Fruit fly (Drosophila melanogaster) whole organism, embryonic: ENCODE measurements around the gene CG9444.

Source experiments
- Asciz ChIP-seq: fragments of 200-800 bp; sonication (Bioruptor generic); optimal IDR thresholded peaks from 2 replicates; lab custom pipeline; 2017; ENCODE audit warnings: missing biosample characterization, mild to moderate bottlenecking, missing genetic modification characterization, missing genetic modification reagents
- CG10979 ChIP-seq: fragments of 200-800 bp; sonication (Bioruptor generic); optimal IDR thresholded peaks from 2 replicates; lab custom pipeline; 2018; ENCODE audit warnings: missing biosample characterization, mild to moderate bottlenecking, missing genetic modification characterization, moderate library complexity
- CG13775 ChIP-seq: fragments of 200-800 bp; sonication (Bioruptor generic); optimal IDR thresholded peaks from 3 replicates; lab custom pipeline; 2017; ENCODE audit warnings: missing biosample characterization, mild to moderate bottlenecking, missing genetic modification characterization
- CG14441 ChIP-seq: fragments of 200-800 bp; sonication (Bioruptor generic); IDR thresholded peaks from 2 replicates; pipeline ENCODE4 v1.3.6; 2022; ENCODE audit warnings: missing biosample characterization, missing genetic modification characterization
- CG1647 ChIP-seq: fragments of 200-800 bp; sonication (Bioruptor generic); optimal IDR thresholded peaks from 3 replicates; lab custom pipeline; 2016; ENCODE audit warnings: missing biosample characterization, missing genetic modification characterization
- CG17829 ChIP-seq: fragments of 200-800 bp; optimal IDR thresholded peaks from 2 replicates; lab custom pipeline; 2019; ENCODE audit warnings: missing biosample characterization, mild to moderate bottlenecking, missing genetic modification characterization, moderate library complexity
- CG18476 ChIP-seq: fragments of 200-800 bp; sonication (Bioruptor generic); optimal IDR thresholded peaks from 2 replicates; lab custom pipeline; 2016; ENCODE audit warnings: missing biosample characterization, mild to moderate bottlenecking, missing genetic modification characterization
- CG18764 ChIP-seq: fragments of 200-800 bp; sonication (Bioruptor generic); optimal IDR thresholded peaks from 3 replicates; lab custom pipeline; 2016; ENCODE audit warnings: missing biosample characterization, missing genetic modification characterization
- CG31224 ChIP-seq: fragments of 200-800 bp; sonication (Bioruptor generic); IDR thresholded peaks from 2 replicates; pipeline ENCODE4 v1.3.6; 2022; ENCODE audit warnings: missing biosample characterization, missing genetic modification characterization
- CG33213 ChIP-seq: fragments of 200-800 bp; sonication (Bioruptor generic); optimal IDR thresholded peaks from 3 replicates; lab custom pipeline; 2016; ENCODE audit warnings: missing biosample characterization, missing genetic modification characterization
- CG3726 ChIP-seq: fragments of 200-800 bp; sonication (Bioruptor generic); IDR thresholded peaks from 3 replicates; pipeline ENCODE4, ENCODE4 v1.3.6; 2022; ENCODE audit warnings: missing biosample characterization, missing genetic modification characterization
- CG3995 ChIP-seq: fragments of 200-800 bp; sonication (Bioruptor generic); optimal IDR thresholded peaks from 3 replicates; lab custom pipeline; 2016; ENCODE audit warnings: missing biosample characterization, missing genetic modification characterization
- CG4617 ChIP-seq: fragments of 200-800 bp; sonication (Bioruptor generic); optimal IDR thresholded peaks from 3 replicates; lab custom pipeline; 2016; ENCODE audit warnings: missing biosample characterization, missing genetic modification characterization, borderline replicate concordance
- CG8089 ChIP-seq: fragments of 200-800 bp; sonication (Bioruptor generic); optimal IDR thresholded peaks from 3 replicates; lab custom pipeline; 2016; ENCODE audit warnings: missing biosample characterization, missing genetic modification characterization
- CG9609 ChIP-seq: fragments of 200-800 bp; sonication (Bioruptor generic); optimal IDR thresholded peaks from 3 replicates; lab custom pipeline; 2016; ENCODE audit warnings: missing biosample characterization, missing genetic modification characterization
- CHES-1-like ChIP-seq: fragments of 200-800 bp; sonication (Bioruptor generic); optimal IDR thresholded peaks from 2 replicates; lab custom pipeline; 2016; ENCODE audit warnings: missing biosample characterization, missing genetic modification characterization
- Camta ChIP-seq: fragments of 200-800 bp; sonication (Bioruptor generic); optimal IDR thresholded peaks from 2 replicates; lab custom pipeline; 2016; ENCODE audit warnings: missing biosample characterization, missing genetic modification characterization
- CkIIα-i1 ChIP-seq: fragments of 200-800 bp; sonication (Bioruptor generic); IDR thresholded peaks from 2 replicates; pipeline ENCODE4 v1.3.6; 2022; ENCODE audit warnings: missing biosample characterization, missing genetic modification characterization
- D19B ChIP-seq: fragments of 200-800 bp; sonication (Bioruptor generic); optimal IDR thresholded peaks from 2 replicates; lab custom pipeline; 2017; ENCODE audit warnings: missing biosample characterization, mild to moderate bottlenecking, missing genetic modification characterization
- Ets97D ChIP-seq: fragments of 200-800 bp; sonication (Bioruptor generic); optimal IDR thresholded peaks from 3 replicates; lab custom pipeline; 2016; ENCODE audit warnings: missing biosample characterization, missing genetic modification characterization
- HLH54F ChIP-seq: fragments of 200-800 bp; sonication (Bioruptor generic); optimal IDR thresholded peaks from 3 replicates; lab custom pipeline; 2016; ENCODE audit warnings: missing biosample characterization, missing genetic modification characterization
- Hsf ChIP-seq: fragments of 200-800 bp; sonication (Bioruptor generic); optimal IDR thresholded peaks from 3 replicates; lab custom pipeline; 2016; ENCODE audit warnings: missing biosample characterization, missing genetic modification characterization
- NC2α ChIP-seq: fragments of 200-800 bp; sonication (Bioruptor generic); optimal IDR thresholded peaks from 2 replicates; lab custom pipeline; 2016; ENCODE audit warnings: missing biosample characterization, missing genetic modification characterization
- Nf-YB ChIP-seq: fragments of 200-800 bp; sonication (Bioruptor generic); optimal IDR thresholded peaks from 3 replicates; lab custom pipeline; 2019; ENCODE audit warnings: missing biosample characterization, mild to moderate bottlenecking, missing genetic modification characterization, moderate library complexity
- NfI ChIP-seq: fragments of 200-800 bp; sonication (Bioruptor generic); optimal IDR thresholded peaks from 3 replicates; lab custom pipeline; 2018; ENCODE audit warnings: missing biosample characterization, mild to moderate bottlenecking, missing genetic modification characterization, moderate library complexity
- Scr ChIP-seq: fragments of 200-800 bp; sonication (Bioruptor generic); IDR thresholded peaks from 2 replicates; pipeline ENCODE4 v1.3.6; 2022; ENCODE audit warnings: missing biosample characterization, missing genetic modification characterization; ENCODE audit not compliant: partially characterized antibody
- Sry-δ ChIP-seq: fragments of 200-800 bp; sonication (Bioruptor generic); optimal IDR thresholded peaks from 2 replicates; lab custom pipeline; 2016; ENCODE audit warnings: missing biosample characterization, missing genetic modification characterization
- Tbp ChIP-seq: fragments of >200 bp; optimal IDR thresholded peaks from 2 replicates; lab custom pipeline; 2018; ENCODE audit warnings: missing biosample characterization, missing genetic modification characterization
- btn ChIP-seq: fragments of 200-800 bp; sonication (Bioruptor generic); optimal IDR thresholded peaks from 2 replicates; lab custom pipeline; 2016; ENCODE audit warnings: missing biosample characterization, missing genetic modification characterization
- cad ChIP-seq: fragments of >200 bp; optimal IDR thresholded peaks from 2 replicates; lab custom pipeline; 2017; ENCODE audit warnings: missing biosample characterization, missing genetic modification characterization
- cg ChIP-seq: fragments of 200-800 bp; sonication (Bioruptor generic); optimal IDR thresholded peaks from 3 replicates; lab custom pipeline; 2019; ENCODE audit warnings: missing biosample characterization, mild to moderate bottlenecking, missing genetic modification characterization, moderate library complexity
- dimm ChIP-seq: fragments of 200-800 bp; sonication (Bioruptor generic); IDR thresholded peaks from 2 replicates; pipeline ENCODE4 v1.3.6; 2022; ENCODE audit warnings: missing biosample characterization, missing genetic modification characterization
- ewg ChIP-seq: fragments of 200-800 bp; sonication (Bioruptor generic); optimal IDR thresholded peaks from 3 replicates; lab custom pipeline; 2017; ENCODE audit warnings: mild to moderate bottlenecking, missing biosample characterization, missing genetic modification reagents, missing genetic modification characterization
- eyg ChIP-seq: fragments of 200-800 bp; sonication (Bioruptor generic); optimal IDR thresholded peaks from 3 replicates; lab custom pipeline; 2016; ENCODE audit warnings: missing biosample characterization, missing genetic modification characterization
- fd102C ChIP-seq: fragments of 200-800 bp; sonication (Bioruptor generic); optimal IDR thresholded peaks from 2 replicates; lab custom pipeline; 2018; ENCODE audit warnings: missing biosample characterization, mild to moderate bottlenecking, missing genetic modification characterization, moderate library complexity
- fd3F ChIP-seq: fragments of 200-800 bp; sonication (Bioruptor generic); optimal IDR thresholded peaks from 2 replicates; lab custom pipeline; 2018; ENCODE audit warnings: missing biosample characterization, mild to moderate bottlenecking, missing genetic modification characterization, moderate library complexity
- ftz-f1 ChIP-seq: fragments of 200-800 bp; sonication (Bioruptor generic); optimal IDR thresholded peaks from 2 replicates; lab custom pipeline; 2016; ENCODE audit warnings: missing biosample characterization, missing genetic modification characterization
- fu2 ChIP-seq: fragments of 200-800 bp; sonication (Bioruptor generic); optimal IDR thresholded peaks from 2 replicates; lab custom pipeline; 2016; ENCODE audit warnings: missing biosample characterization, missing genetic modification characterization
- gfzf ChIP-seq: fragments of 200-800 bp; sonication (Bioruptor generic); optimal IDR thresholded peaks from 2 replicates; lab custom pipeline; 2016; ENCODE audit warnings: missing biosample characterization, mild to moderate bottlenecking, missing genetic modification characterization, moderate library complexity
- hkb ChIP-seq, 2 experiments: fragments of 200-800 bp in 1 of 2; fragments of >200 bp in 1 of 2; sonication (Bioruptor generic) in 1 of 2; IDR thresholded peaks in 1 of 2; optimal IDR thresholded peaks in 1 of 2; 2 replicates each; pipeline versions ENCODE4 v1.3.6 to Lab custom; 2017 to 2022; ENCODE audit warnings: missing biosample characterization in 1 of 2, missing genetic modification characterization in 1 of 2
- kah ChIP-seq: fragments of 200-800 bp; sonication (Bioruptor generic); optimal IDR thresholded peaks from 2 replicates; lab custom pipeline; 2018; ENCODE audit warnings: missing biosample characterization, mild to moderate bottlenecking, missing genetic modification characterization
- lilli ChIP-seq: fragments of 200-800 bp; sonication (Bioruptor generic); optimal IDR thresholded peaks from 3 replicates; lab custom pipeline; 2016; ENCODE audit warnings: missing biosample characterization, missing genetic modification characterization
- mam ChIP-seq: fragments of 200-800 bp; sonication (Bioruptor generic); optimal IDR thresholded peaks from 3 replicates; lab custom pipeline; 2016; ENCODE audit warnings: missing biosample characterization, missing genetic modification characterization
- peb ChIP-seq: fragments of 200-800 bp; sonication (Bioruptor generic); IDR thresholded peaks from 2 replicates; pipeline ENCODE4 v1.3.6; 2022; ENCODE audit warnings: missing biosample characterization, missing genetic modification characterization
- pho ChIP-seq: fragments of 200-800 bp; sonication (Bioruptor generic); optimal IDR thresholded peaks from 2 replicates; lab custom pipeline; 2016; ENCODE audit warnings: missing biosample characterization, missing genetic modification characterization
- repo ChIP-seq: fragments of 200-800 bp; sonication (Bioruptor generic); optimal IDR thresholded peaks from 2 replicates; lab custom pipeline; 2016; ENCODE audit warnings: missing biosample characterization, missing genetic modification characterization
- sisA ChIP-seq: fragments of 200-800 bp; sonication (Bioruptor generic); IDR thresholded peaks from 2 replicates; pipeline ENCODE4 v1.3.6; 2022; ENCODE audit warnings: missing biosample characterization, missing genetic modification characterization
- slou ChIP-seq: fragments of 200-800 bp; sonication (Bioruptor generic); optimal IDR thresholded peaks from 3 replicates; lab custom pipeline; 2016; ENCODE audit warnings: missing biosample characterization, missing genetic modification characterization
- trh ChIP-seq: fragments of 200-800 bp; sonication (Bioruptor generic); optimal IDR thresholded peaks from 2 replicates; lab custom pipeline; 2016; ENCODE audit warnings: missing biosample characterization, missing genetic modification characterization
- vfl ChIP-seq: fragments of 200-800 bp; sonication (Bioruptor generic); optimal IDR thresholded peaks from 2 replicates; lab custom pipeline; 2016; ENCODE audit warnings: missing biosample characterization, missing genetic modification characterization
- zen2 ChIP-seq: fragments of 200-800 bp; sonication (Bioruptor generic); IDR thresholded peaks from 3 replicates; pipeline ENCODE4 v1.3.6; 2022; ENCODE audit warnings: missing biosample characterization, missing genetic modification characterization; ENCODE audit not compliant: partially characterized antibody
- zf30C ChIP-seq: fragments of 200-800 bp; sonication (Bioruptor generic); optimal IDR thresholded peaks from 3 replicates; lab custom pipeline; 2018; ENCODE audit warnings: missing biosample characterization, mild to moderate bottlenecking, missing genetic modification characterization

CG9444 gene

DNA sequence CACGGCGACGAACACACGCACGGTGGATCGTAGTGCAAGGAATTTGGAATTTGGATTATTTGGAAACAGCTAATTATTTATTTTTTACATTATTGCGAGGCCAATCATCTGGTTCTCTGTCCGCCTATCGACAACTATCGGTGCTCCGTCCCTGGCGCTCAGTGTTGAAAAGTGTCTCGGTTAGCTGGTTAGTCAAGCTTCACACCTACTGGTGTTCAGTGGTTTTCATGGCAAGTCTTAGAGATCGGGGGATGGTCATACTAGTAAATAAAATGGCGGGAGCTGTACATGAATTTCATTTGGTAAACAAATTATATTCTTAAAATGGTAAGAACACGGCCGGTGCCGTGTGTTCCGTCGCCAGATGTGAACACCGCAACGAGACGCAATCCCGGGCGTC is 26.8 kb upstream of the CG9444 start, which contains the start of the genes trbd and dmt (continued):
- TF ChIP-seq fd102C (GFP tag; lab: Kevin White, UChicago): peak; percentile 55
- TF ChIP-seq CG14441 (GFP tag; lab: Robert Waterston, UW): no peak
- TF ChIP-seq sisA (GFP tag; lab: Robert Waterston, UW): no peak
- peak; percentile 76 for TF ChIP-seq pho (GFP tag; lab: Kevin White, UChicago)
- TF ChIP-seq Ets97D (GFP tag; lab: Kevin White, UChicago): peak; percentile 94
- no peak for TF ChIP-seq ewg (GFP tag; lab: Kevin White, UChicago)
- peak; percentile 74 for TF ChIP-seq HLH54F
- peak; percentile 50 for TF ChIP-seq Camta (GFP tag; lab: Kevin White, UChicago)
- TF ChIP-seq eyg (GFP tag; lab: Kevin White, UChicago): no peak
- TF ChIP-seq CG17829 (tag; lab: Kevin White, UChicago): no peak
- TF ChIP-seq kah (GFP tag; lab: Kevin White, UChicago): peak; percentile 78
- TF ChIP-seq NfI (GFP tag; lab: Kevin White, UChicago): no peak
- TF ChIP-seq trh (GFP tag; lab: Kevin White, UChicago): no peak
- TF ChIP-seq Asciz (GFP tag; lab: Kevin White, UChicago): no peak
- no peak for TF ChIP-seq slou (GFP tag; lab: Kevin White, UChicago)
- peak; percentile 99 for TF ChIP-seq CG4617 (GFP tag; lab: Kevin White, UChicago)
- TF ChIP-seq CG10979: peak; percentile 34
- peak; percentile 92 for TF ChIP-seq CHES-1-like (GFP tag; lab: Kevin White, UChicago)
- TF ChIP-seq fu2 (GFP tag; lab: Kevin White, UChicago): peak; percentile 68
- TF ChIP-seq CG13775 (GFP tag; lab: Kevin White, UChicago): peak; percentile 33
- TF ChIP-seq CG18764 (GFP tag; lab: Kevin White, UChicago): peak; percentile 22
- TF ChIP-seq Tbp (GFP tag; lab: Kevin White, UChicago): no peak
- no peak for TF ChIP-seq cad (GFP tag; lab: Kevin White, UChicago)
- TF ChIP-seq CG3995 (GFP tag; lab: Kevin White, UChicago): peak; percentile 52
- TF ChIP-seq btn (GFP tag; lab: Kevin White, UChicago): peak; percentile 19
- peak; percentile 81 for TF ChIP-seq mam (GFP tag; lab: Kevin White, UChicago)
- peak; percentile 41 for TF ChIP-seq repo (GFP tag; lab: Kevin White, UChicago)
- TF ChIP-seq CG33213 (GFP tag; lab: Kevin White, UChicago): peak; percentile 92
- TF ChIP-seq peb: no peak
- no peak for TF ChIP-seq NC2α
- peak; percentile 53 for TF ChIP-seq CG9609 (GFP tag; lab: Kevin White, UChicago)
- TF ChIP-seq Hsf (GFP tag; lab: Kevin White, UChicago): peak; percentile 37
- TF ChIP-seq Nf-YB (GFP tag; lab: Kevin White, UChicago): no peak
- TF ChIP-seq D19B: no peak
- TF ChIP-seq CG8089: peak; percentile 44
- no peak for TF ChIP-seq lilli (GFP tag; lab: Kevin White, UChicago)
- no peak for TF ChIP-seq CG18476 (GFP tag; lab: Kevin White, UChicago)
- peak; percentile 24 for TF ChIP-seq hkb (optimal IDR thresholded peaks at IDR 0.05; lab: Kevin White, UChicago)
- no peak for TF ChIP-seq hkb (GFP tag; IDR thresholded peaks at IDR 0.05; lab: Robert Waterston, UW)
- no peak for TF ChIP-seq CkIIα-i1 (GFP tag; lab: Robert Waterston, UW)
- TF ChIP-seq Scr: no peak
- peak; percentile 66 for TF ChIP-seq CG1647
- peak; percentile 97 for TF ChIP-seq ftz-f1
- TF ChIP-seq fd3F (GFP tag; lab: Kevin White, UChicago): no peak
- peak; percentile 64 for TF ChIP-seq vfl
- peak; percentile 83 for TF ChIP-seq Sry-δ (GFP tag; lab: Kevin White, UChicago)
- TF ChIP-seq dimm (GFP tag; lab: Robert Waterston, UW): no peak
- TF ChIP-seq cg (GFP tag; lab: Kevin White, UChicago): no peak
- TF ChIP-seq CG3726 (GFP tag; lab: Robert Waterston, UW): no peak
- no peak for TF ChIP-seq zen2 (GFP tag; lab: Robert Waterston, UW)
- TF ChIP-seq CG31224 (GFP tag; lab: Robert Waterston, UW): no peak
- no peak for TF ChIP-seq zf30C
- peak; percentile 99 for TF ChIP-seq gfzf (GFP tag; lab: Kevin White, UChicago)
